Worm (Caenorhabditis elegans) whole organism, dauer: Measurements from ENCODE around the gene C06A12.3.

Experiments used
- unc-62 ChIP-seq: sonication (generic microtip); optimal IDR thresholded peaks from 2 replicates; lab custom pipeline; 2017; ENCODE audit warnings: missing biosample characterization, missing genetic modification reagents, missing genetic modification characterization

Gene C06A12.3

ce11 chrIV:17435228-17435627, 7.7 kb downstream of the C06A12.3 start:
- TF ChIP-seq unc-62 (GFP tag; lab: Kevin White, UChicago): no peak

ce11 chrIV:17436552-17436951, 9.0 kb downstream of the C06A12.3 start, which contains the start of gene gcy-27:
Gene gcy-27 (minus strand): TSS chrIV:17436652.
- TF ChIP-seq unc-62 (GFP tag; lab: Kevin White, UChicago): no peak

- TF ChIP-seq unc-62 (GFP tag; lab: Kevin White, UChicago): no peak
These were observed 9.5 kb downstream of the C06A12.3 start, which contains the start of gene C06A12.8 for ce11 chrIV:17437038-17437437. Gene C06A12.8 (plus strand): TSS chrIV:17437338.

- TF ChIP-seq unc-62 (GFP tag; lab: Kevin White, UChicago): no peak
These were observed 12.5 kb downstream of the C06A12.3 start, which contains the start of gene C06A12.19 for ce11 chrIV:17440001-17440400. Gene C06A12.19 (minus strand): TSS chrIV:17440101.

ce11 chrIV:17440417-17440816, 12.9 kb downstream of the C06A12.3 start, which contains the start of gene F08A7.1:
Gene F08A7.1 (plus strand): TSS chrIV:17440607.
- TF ChIP-seq unc-62 (GFP tag; lab: Kevin White, UChicago): no peak

- no peak for TF ChIP-seq unc-62 (GFP tag; lab: Kevin White, UChicago)
These were observed 13.7 kb downstream of the C06A12.3 start for ce11 chrIV:17441260-17441659.

- no peak for TF ChIP-seq unc-62 (GFP tag; lab: Kevin White, UChicago)
These were observed 15.0 kb downstream of the C06A12.3 start, which contains the start of gene F11E6.11 for ce11 chrIV:17442503-17442902. Gene F11E6.11 (plus strand): TSS chrIV:17442827.

- no peak for TF ChIP-seq unc-62 (GFP tag; lab: Kevin White, UChicago)
These were observed 20.8 kb downstream of the C06A12.3 start for ce11 chrIV:17448319-17448718.

- TF ChIP-seq unc-62 (GFP tag; lab: Kevin White, UChicago): no peak
These were observed 22.9 kb downstream of the C06A12.3 start, which contains the start of gene F11E6.8 for ce11 chrIV:17450443-17450842. Gene F11E6.8 (minus strand): TSS chrIV:17450543.

ce11 chrIV:17453200-17453599, 25.7 kb downstream of the C06A12.3 start:
- no peak for TF ChIP-seq unc-62 (GFP tag; lab: Kevin White, UChicago)

- no peak for TF ChIP-seq unc-62 (GFP tag; lab: Kevin White, UChicago)
These were observed 26.5 kb downstream of the C06A12.3 start for ce11 chrIV:17453996-17454395.

ce11 chrIV:17461222-17461707, 33.7 kb downstream of the C06A12.3 start, which contains the start of gene rif-1.1:
Gene rif-1.1 (minus strand): TSS chrIV:17461272.
- TF ChIP-seq unc-62 (GFP tag; lab: Kevin White, UChicago): no peak

- no peak for TF ChIP-seq unc-62 (GFP tag; lab: Kevin White, UChicago)
These were observed 35.6 kb downstream of the C06A12.3 start, which contains the start of gene F11E6.10 for ce11 chrIV:17463108-17463608. Gene F11E6.10 (minus strand): TSS chrIV:17463158.

- no peak for TF ChIP-seq unc-62 (GFP tag; lab: Kevin White, UChicago)
These were observed 38.4 kb downstream of the C06A12.3 start, which contains the start of gene F11E6.6 for ce11 chrIV:17465886-17466285. Gene F11E6.6 (minus strand): TSS chrIV:17465986.

ce11 chrIV:17467325-17467724, 39.8 kb downstream of the C06A12.3 start, which contains the start of gene elo-2:
Gene elo-2 (minus strand): TSS chrIV:17467408.
- no peak for TF ChIP-seq unc-62 (GFP tag; lab: Kevin White, UChicago)

ce11 chrIV:17467825-17468224, 40.3 kb downstream of the C06A12.3 start:
- no peak for TF ChIP-seq unc-62 (GFP tag; lab: Kevin White, UChicago)

- TF ChIP-seq unc-62 (GFP tag; lab: Kevin White, UChicago): no peak
These were observed 42.6 kb downstream of the C06A12.3 start, which contains the start of gene F11E6.4 for ce11 chrIV:17470096-17470602. Gene F11E6.4 (minus strand): TSS chrIV:17470354.
